Worm (Caenorhabditis elegans) whole organism, L4 larva: ENCODE data around the gene F18A1.1.

Experiments
- F26F4.8 ChIP-seq: fragments of 200-800 bp; sonication (Bioruptor generic); conservative IDR thresholded peaks from 2 replicates; pipeline ENCODE4 v1.3.6; 2022; ENCODE audit warnings: missing genetic modification characterization, missing compliant biosample characterization
- F44E2.7 ChIP-seq: fragments of 200-800 bp; sonication (Bioruptor generic); IDR thresholded peaks from 2 replicates; pipeline ENCODE4 v2.1.2; 2022; ENCODE audit warnings: missing genetic modification characterization, missing compliant biosample characterization
- F49E8.2 ChIP-seq: sonication (generic microtip); optimal IDR thresholded peaks from 2 replicates; lab custom pipeline; 2016; ENCODE audit warnings: missing compliant biosample characterization, mild to moderate bottlenecking, missing genetic modification characterization, borderline replicate concordance
- T20F7.1 ChIP-seq: fragments of 200-800 bp; sonication (Bioruptor generic); optimal IDR thresholded peaks from 2 replicates; lab custom pipeline; 2018; ENCODE audit warnings: mild to moderate bottlenecking, missing genetic modification characterization, missing compliant biosample characterization
- T26A8.4 ChIP-seq: fragments of 200-800 bp; sonication (Bioruptor generic); IDR thresholded peaks from 2 replicates; pipeline ENCODE4 v1.3.6; 2022; ENCODE audit warnings: missing genetic modification characterization, missing compliant biosample characterization
- ZK337.2 ChIP-seq: fragments of 200-800 bp; sonication (Bioruptor generic); IDR thresholded peaks from 2 replicates; pipeline ENCODE4 v1.3.6; 2022; ENCODE audit warnings: missing genetic modification reagents, missing genetic modification characterization, missing compliant biosample characterization
- ZK546.5 ChIP-seq, 2 experiments: sonication (generic microtip); optimal IDR thresholded peaks; 2 replicates each; lab custom pipeline; 2017; ENCODE audit warnings: missing biosample characterization in 2 of 2, missing genetic modification characterization in 2 of 2
- ama-1 ChIP-seq: fragments of 150-350 bp; optimal IDR thresholded peaks from 2 replicates; lab custom pipeline; 2014; ENCODE audit warnings: inconsistent platforms, mixed read lengths
- ceh-20 ChIP-seq: fragments of 200-800 bp; sonication (Bioruptor generic); IDR thresholded peaks from 2 replicates; pipeline ENCODE4 v1.3.6; 2022; ENCODE audit warnings: missing genetic modification reagents, missing genetic modification characterization, missing compliant biosample characterization
- ceh-28 ChIP-seq: fragments of 150-350 bp; optimal IDR thresholded peaks from 2 replicates; lab custom pipeline; 2014; ENCODE audit warnings: missing biosample characterization, missing genetic modification reagents, missing genetic modification characterization
- ceh-44 ChIP-seq: fragments of 200-800 bp; sonication (Bioruptor generic); IDR thresholded peaks from 2 replicates; pipeline ENCODE4 v1.3.6; 2022; ENCODE audit warnings: missing genetic modification reagents, missing genetic modification characterization, missing compliant biosample characterization
- ceh-62 ChIP-seq: sonication (generic microtip); optimal IDR thresholded peaks from 2 replicates; lab custom pipeline; 2017; ENCODE audit warnings: missing biosample characterization, missing genetic modification characterization
- ceh-82 ChIP-seq: sonication (generic microtip); optimal IDR thresholded peaks from 2 replicates; lab custom pipeline; 2017; ENCODE audit warnings: missing biosample characterization, missing genetic modification characterization
- cey-2 ChIP-seq: sonication (generic microtip); optimal IDR thresholded peaks from 3 replicates; lab custom pipeline; 2017; ENCODE audit warnings: missing genetic modification characterization, mild to moderate bottlenecking, missing compliant biosample characterization, antibody characterized with exemption, borderline replicate concordance; ENCODE audit not compliant: insufficient read depth
- daf-16 ChIP-seq, 3 experiments: sonication (generic microtip); optimal IDR thresholded peaks; 2 replicates each; lab custom pipeline; 2016 to 2017; ENCODE audit warnings: missing genetic modification characterization in 3 of 3, missing genetic modification reagents in 3 of 3, mild to moderate bottlenecking in 2 of 3, missing compliant biosample characterization in 2 of 3, missing biosample characterization in 1 of 3, moderate library complexity in 1 of 3
- dmd-6 ChIP-seq: fragments of 200-800 bp; sonication (Bioruptor generic); IDR thresholded peaks from 2 replicates; pipeline ENCODE4 v1.3.6; 2022; ENCODE audit warnings: missing genetic modification reagents, missing genetic modification characterization, missing compliant biosample characterization
- dpl-1 ChIP-seq: fragments of 150-350 bp; optimal IDR thresholded peaks from 2 replicates; lab custom pipeline; 2014; ENCODE audit warnings: missing biosample characterization, missing genetic modification reagents, missing genetic modification characterization
- fos-1 ChIP-seq: fragments of 150-350 bp; optimal IDR thresholded peaks from 2 replicates; lab custom pipeline; 2014; ENCODE audit warnings: missing biosample characterization, missing genetic modification characterization
- hlh-11 ChIP-seq: fragments of 200-800 bp; sonication (Bioruptor generic); optimal IDR thresholded peaks from 2 replicates; lab custom pipeline; 2018; ENCODE audit warnings: mild to moderate bottlenecking, missing genetic modification characterization, missing compliant biosample characterization
- hlh-30 ChIP-seq: sonication (generic microtip); optimal IDR thresholded peaks from 2 replicates; lab custom pipeline; 2017; ENCODE audit warnings: antibody characterized with exemption, mild to moderate bottlenecking, missing genetic modification characterization, missing compliant biosample characterization; ENCODE audit not compliant: insufficient read depth
- jun-1 ChIP-seq: fragments of 150-350 bp; optimal IDR thresholded peaks from 2 replicates; lab custom pipeline; 2014; ENCODE audit warnings: missing biosample characterization, missing genetic modification reagents, missing genetic modification characterization
- lim-7 ChIP-seq: fragments of 200-800 bp; sonication (Bioruptor generic); IDR thresholded peaks from 2 replicates; pipeline ENCODE4 v1.3.6; 2022; ENCODE audit warnings: missing genetic modification characterization, missing compliant biosample characterization
- lin-13 ChIP-seq: fragments of 150-350 bp; optimal IDR thresholded peaks from 2 replicates; lab custom pipeline; 2014; ENCODE audit warnings: missing biosample characterization, missing genetic modification reagents, missing genetic modification characterization
- lin-38 ChIP-seq: fragments of 200-800 bp; sonication (Bioruptor generic); IDR thresholded peaks from 2 replicates; pipeline ENCODE4 v1.3.6; 2022; ENCODE audit warnings: missing genetic modification reagents, missing genetic modification characterization, missing compliant biosample characterization
- lir-3 ChIP-seq: sonication (generic microtip); optimal IDR thresholded peaks from 2 replicates; lab custom pipeline; 2016; ENCODE audit warnings: mild to moderate bottlenecking, missing genetic modification characterization, missing compliant biosample characterization
- madf-9 ChIP-seq: fragments of 200-800 bp; sonication (Bioruptor generic); conservative IDR thresholded peaks from 2 replicates; pipeline ENCODE4 v1.3.6; 2022; ENCODE audit warnings: missing genetic modification reagents, missing genetic modification characterization, missing compliant biosample characterization
- mdt-29 ChIP-seq: fragments of 200-800 bp; sonication (Bioruptor generic); IDR thresholded peaks from 2 replicates; pipeline ENCODE4 v1.3.6; 2022; ENCODE audit warnings: missing genetic modification reagents, missing genetic modification characterization, missing compliant biosample characterization
- mxl-2 ChIP-seq: fragments of 200-800 bp; sonication (Bioruptor generic); conservative IDR thresholded peaks from 2 replicates; pipeline ENCODE4 v1.3.6; 2022; ENCODE audit warnings: missing genetic modification reagents, missing genetic modification characterization, missing compliant biosample characterization
- mxl-3 ChIP-seq: fragments of 200-800 bp; sonication (Bioruptor generic); optimal IDR thresholded peaks from 2 replicates; lab custom pipeline; 2018; ENCODE audit warnings: mild to moderate bottlenecking, missing genetic modification characterization, missing compliant biosample characterization
- nhr-10 ChIP-seq: fragments of 150-350 bp; optimal IDR thresholded peaks from 2 replicates; lab custom pipeline; 2014; ENCODE audit warnings: missing biosample characterization, missing genetic modification characterization
- nhr-25 ChIP-seq: sonication (generic microtip); optimal IDR thresholded peaks from 2 replicates; lab custom pipeline; 2017; ENCODE audit warnings: missing genetic modification characterization, mild to moderate bottlenecking, missing compliant biosample characterization, antibody characterized with exemption, moderate library complexity, borderline replicate concordance; ENCODE audit not compliant: insufficient read depth
- nhr-28 ChIP-seq: fragments of 150-350 bp; optimal IDR thresholded peaks from 2 replicates; lab custom pipeline; 2014; ENCODE audit warnings: missing biosample characterization, missing genetic modification characterization
- nhr-42 ChIP-seq: fragments of 200-800 bp; sonication (Bioruptor generic); IDR thresholded peaks from 2 replicates; pipeline ENCODE4 v1.3.6; 2022; ENCODE audit warnings: missing genetic modification characterization, missing compliant biosample characterization
- nhr-76 ChIP-seq: fragments of 150-350 bp; optimal IDR thresholded peaks from 2 replicates; lab custom pipeline; 2014; ENCODE audit warnings: missing biosample characterization, missing genetic modification characterization
- pha-4 ChIP-seq, 2 experiments: fragments of 150-350 bp in 1 of 2; fragments of 200-800 bp in 1 of 2; sonication (Bioruptor generic) in 1 of 2; IDR thresholded peaks in 1 of 2; optimal IDR thresholded peaks in 1 of 2; 2 replicates each; pipeline versions ENCODE4 v1.3.6 to Lab custom; 2014 to 2022; ENCODE audit warnings: missing genetic modification characterization in 2 of 2, missing genetic modification reagents in 2 of 2, missing biosample characterization in 1 of 2, missing compliant biosample characterization in 1 of 2
- rbr-2 ChIP-seq: sonication (generic microtip); optimal IDR thresholded peaks from 2 replicates; lab custom pipeline; 2016; ENCODE audit warnings: missing genotype, missing genetic modification characterization, missing compliant biosample characterization
- set-16 ChIP-seq: fragments of 200-800 bp; sonication (Bioruptor generic); IDR thresholded peaks from 2 replicates; pipeline ENCODE4 v1.3.6; 2022; ENCODE audit warnings: missing genetic modification reagents, missing genetic modification characterization, missing compliant biosample characterization
- snpc-1.2 ChIP-seq: fragments of 200-800 bp; sonication (Bioruptor generic); IDR thresholded peaks from 2 replicates; pipeline ENCODE4 v1.3.6; 2022; ENCODE audit warnings: missing genetic modification reagents, missing genetic modification characterization, missing compliant biosample characterization
- unc-130 ChIP-seq: sonication (generic microtip); optimal IDR thresholded peaks from 2 replicates; lab custom pipeline; 2016; ENCODE audit warnings: missing genetic modification reagents, missing genetic modification characterization, missing compliant biosample characterization
- unc-62 ChIP-seq, 3 experiments: fragments of 150-350 bp in 1 of 3; sonication (generic microtip); optimal IDR thresholded peaks in 2 of 3; peaks in 1 of 3; 1 replicate in 1 of 3; 2 replicates in 2 of 3; lab custom pipeline; 2014 to 2017; ENCODE audit warnings: missing biosample characterization in 3 of 3, missing genetic modification characterization in 3 of 3, missing genetic modification reagents in 3 of 3, missing genotype in 1 of 3
- zip-2 ChIP-seq: fragments of 150-350 bp; optimal IDR thresholded peaks from 2 replicates; lab custom pipeline; 2014; ENCODE audit warnings: missing biosample characterization, missing genetic modification characterization

Gene F18A1.1

ce11 chrII:7679499-7680012 is 5.1 kb upstream of the F18A1.1 start:
- TF ChIP-seq pha-4 (GFP tag; IDR thresholded peaks at IDR 0.05; lab: Robert Waterston, UW) (no peak), pha-4 (tag; optimal IDR thresholded peaks at IDR 0.05; lab: Kevin White, UChicago) (no peak), nhr-28 (tag; lab: Kevin White, UChicago) (peak; percentile 50), ama-1 (lab: Kevin White, UChicago) (no peak), nhr-42 (GFP tag; lab: Robert Waterston, UW) (no peak), mxl-3 (peak; percentile 6), hlh-11 (tag; lab: Kevin White, UChicago) (peak; percentile 16)
- TF ChIP-seq, all 104 proteins: peak for 3

- no peak for TF ChIP-seq ceh-62 (tag; lab: Kevin White, UChicago)
- TF ChIP-seq hlh-30: peak; percentile 12
- peak in 1 of 2 experiments; percentile 86 for TF ChIP-seq unc-62 (GFP tag; optimal IDR thresholded peaks at IDR 0.05 in 1 of 2; lab: Kevin White, UChicago)
- no peak for TF ChIP-seq unc-62 (tag; optimal IDR thresholded peaks at IDR 0.05; lab: Kevin White, UChicago)
Measured at ce11 chrII:7681898-7682297, 2.8 kb upstream of the F18A1.1 start, which contains the start of gene lin-26. TSS of gene lin-26 (plus strand) at chrII:7682198.

ce11 chrII:7682488-7682887 is 2.2 kb upstream of the F18A1.1 start:
- TF ChIP-seq dpl-1 (no peak), snpc-1.2 (GFP tag; lab: Robert Waterston, UW) (peak; percentile 53; the same call in 1 of the 2 replicates), unc-62 (GFP tag; optimal IDR thresholded peaks at IDR 0.05 in 1 of 2; lab: Kevin White, UChicago) (peak in 1 of 2 experiments; percentile 54), unc-62 (tag; optimal IDR thresholded peaks at IDR 0.05; lab: Kevin White, UChicago) (no peak), dmd-6 (GFP tag; lab: Robert Waterston, UW) (no peak), madf-9 (GFP tag; lab: Robert Waterston, UW) (no peak), jun-1 (tag; lab: Kevin White, UChicago) (no peak)

- TF ChIP-seq fos-1 (no peak), mxl-2 (GFP tag; lab: Robert Waterston, UW) (no peak), cey-2 (tag; lab: Kevin White, UChicago) (no peak), dpl-1 (no peak), rbr-2 (tag; lab: Kevin White, UChicago) (no peak), unc-130 (GFP tag; lab: Kevin White, UChicago) (no peak), lir-3 (tag; lab: Kevin White, UChicago) (no peak), nhr-10 (tag; lab: Kevin White, UChicago) (no peak)
Measured at ce11 chrII:7690384-7690783, 5.7 kb downstream of the F18A1.1 start, which contains the start of gene pid-1. TSS of gene pid-1 (minus strand) at chrII:7690556.

ce11 chrII:7693929-7694328 is 9.2 kb downstream of the F18A1.1 start, which contains the start of gene nhx-2:
TSS of gene nhx-2 (minus strand) at chrII:7693957.
- TF ChIP-seq nhr-10 (tag; lab: Kevin White, UChicago): no peak
- no peak for TF ChIP-seq daf-16 (GFP tag; optimal IDR thresholded peaks at IDR 0.05; lab: Kevin White, UChicago)
- peak; percentile 40 for TF ChIP-seq daf-16 (tag; optimal IDR thresholded peaks at IDR 0.05; lab: Kevin White, UChicago)
- no peak for TF ChIP-seq nhr-25 (tag; lab: Kevin White, UChicago)
- TF ChIP-seq zip-2 (tag; lab: Kevin White, UChicago): no peak
- TF ChIP-seq mdt-29: no peak
- TF ChIP-seq ceh-44 (GFP tag; lab: Robert Waterston, UW): no peak
- TF ChIP-seq F26F4.8 (GFP tag; lab: Robert Waterston, UW): no peak
- TF ChIP-seq ZK546.5 (tag; optimal IDR thresholded peaks at IDR 0.05; lab: Kevin White, UChicago): no peak
- peak; percentile 41 for TF ChIP-seq hlh-11 (tag; lab: Kevin White, UChicago)
- no peak for TF ChIP-seq F49E8.2
- TF ChIP-seq ceh-20 (GFP tag; lab: Robert Waterston, UW): no peak
- TF ChIP-seq T26A8.4: no peak
- TF ChIP-seq nhr-76 (tag; lab: Kevin White, UChicago): no peak
- no peak for TF ChIP-seq mxl-3
- TF ChIP-seq lin-38 (GFP tag; lab: Robert Waterston, UW): no peak
- TF ChIP-seq lin-13: no peak
- TF ChIP-seq ceh-28 (tag; lab: Kevin White, UChicago): no peak
- TF ChIP-seq ceh-82 (tag; lab: Kevin White, UChicago): no peak
- TF ChIP-seq F44E2.7 (GFP tag; lab: Robert Waterston, UW): no peak
- TF ChIP-seq set-16: no peak
- TF ChIP-seq lim-7: no peak
- no peak for TF ChIP-seq T20F7.1 (GFP tag; lab: Kevin White, UChicago)
- no peak for TF ChIP-seq ZK337.2 (GFP tag; lab: Robert Waterston, UW)
